Fruit fly (Drosophila melanogaster) whole organism, embryonic: Measurements from ENCODE around the gene Etfb.
A peak's percentile ranks its signal among the peaks of the same experiment; 100 is the strongest.

Experiments used
- Atf-2 ChIP-seq: fragments of 200-800 bp; sonication (Bioruptor generic); optimal IDR thresholded peaks from 2 replicates; lab custom pipeline; 2016; ENCODE audit warnings: missing biosample characterization, missing genetic modification characterization
- Awh ChIP-seq: fragments of 200-800 bp; sonication (Bioruptor generic); IDR thresholded peaks from 2 replicates; pipeline ENCODE4, ENCODE4 v1.3.6; 2022; ENCODE audit warnings: missing biosample characterization, missing genetic modification characterization
- BEAF-32 ChIP-seq: fragments of 200-800 bp; sonication (Bioruptor generic); optimal IDR thresholded peaks from 3 replicates; lab custom pipeline; 2017; ENCODE audit warnings: missing biosample characterization, missing genetic modification characterization, mild to moderate bottlenecking, moderate library complexity, missing genetic modification reagents
- Bgb ChIP-seq: fragments of 200-800 bp; sonication (Bioruptor generic); IDR thresholded peaks from 2 replicates; pipeline ENCODE4 v1.3.6; 2022; ENCODE audit warnings: missing biosample characterization, missing genetic modification characterization; ENCODE audit not compliant: partially characterized antibody
- C15 ChIP-seq: fragments of 200-800 bp; sonication (Bioruptor generic); IDR thresholded peaks from 3 replicates; pipeline ENCODE4 v1.3.6; 2022; ENCODE audit warnings: missing biosample characterization, missing genetic modification characterization
- CG10462 ChIP-seq: fragments of 200-800 bp; sonication (Bioruptor generic); optimal IDR thresholded peaks from 2 replicates; lab custom pipeline; 2016; ENCODE audit warnings: missing biosample characterization, missing genetic modification characterization
- CG11696 ChIP-seq: fragments of 200-800 bp; sonication (Bioruptor generic); IDR thresholded peaks from 2 replicates; pipeline ENCODE4 v1.3.6; 2022; ENCODE audit warnings: missing biosample characterization, missing genetic modification characterization
- CG11723 ChIP-seq: fragments of 200-800 bp; sonication (Bioruptor generic); optimal IDR thresholded peaks from 2 replicates; lab custom pipeline; 2017; ENCODE audit warnings: missing biosample characterization, mild to moderate bottlenecking, missing genetic modification characterization
- CG12391 ChIP-seq: fragments of 200-800 bp; sonication (Bioruptor generic); optimal IDR thresholded peaks from 3 replicates; lab custom pipeline; 2018; ENCODE audit warnings: missing biosample characterization, mild to moderate bottlenecking, missing genetic modification characterization, moderate library complexity
- CG14965 ChIP-seq: fragments of 200-800 bp; sonication (Bioruptor generic); optimal IDR thresholded peaks from 2 replicates; lab custom pipeline; 2016; ENCODE audit warnings: missing biosample characterization, missing genetic modification characterization, borderline replicate concordance
- CG15601 ChIP-seq: fragments of 200-800 bp; sonication (Bioruptor generic); optimal IDR thresholded peaks from 3 replicates; lab custom pipeline; 2019; ENCODE audit warnings: missing biosample characterization, mild to moderate bottlenecking, missing genetic modification characterization, moderate library complexity
- CG17385 ChIP-seq: fragments of 200-800 bp; sonication (Bioruptor generic); optimal IDR thresholded peaks from 3 replicates; lab custom pipeline; 2018; ENCODE audit warnings: missing biosample characterization, mild to moderate bottlenecking, missing genetic modification characterization
- CG17912 ChIP-seq: fragments of 200-800 bp; sonication (Bioruptor generic); optimal IDR thresholded peaks from 2 replicates; lab custom pipeline; 2018; ENCODE audit warnings: missing biosample characterization, mild to moderate bottlenecking, missing genetic modification characterization
- CG31224 ChIP-seq: fragments of 200-800 bp; sonication (Bioruptor generic); IDR thresholded peaks from 2 replicates; pipeline ENCODE4 v1.3.6; 2022; ENCODE audit warnings: missing biosample characterization, missing genetic modification characterization
- CG3163 ChIP-seq: fragments of 200-800 bp; sonication (Bioruptor generic); optimal IDR thresholded peaks from 3 replicates; lab custom pipeline; 2016; ENCODE audit warnings: missing biosample characterization, missing genetic modification characterization
- CG32532 ChIP-seq: fragments of 200-800 bp; sonication (Bioruptor generic); IDR thresholded peaks from 2 replicates; pipeline ENCODE4 v1.3.6; 2022; ENCODE audit warnings: missing biosample characterization, missing genetic modification characterization
- CG4360 ChIP-seq: fragments of 200-800 bp; sonication (Bioruptor generic); IDR thresholded peaks from 2 replicates; pipeline ENCODE4 v1.3.6; 2022; ENCODE audit warnings: missing biosample characterization, missing genetic modification characterization
- CG4404 ChIP-seq: fragments of 200-800 bp; sonication (Bioruptor generic); IDR thresholded peaks from 2 replicates; pipeline ENCODE4 v1.3.6; 2022; ENCODE audit warnings: missing biosample characterization, missing genetic modification characterization
- CG6175 ChIP-seq: fragments of 200-800 bp; sonication (Bioruptor generic); IDR thresholded peaks from 3 replicates; pipeline ENCODE4 v1.3.6; 2022; ENCODE audit warnings: missing biosample characterization, missing genetic modification characterization
- CG6683 ChIP-seq: fragments of 200-800 bp; sonication (Bioruptor generic); optimal IDR thresholded peaks from 2 replicates; lab custom pipeline; 2017; ENCODE audit warnings: missing biosample characterization, mild to moderate bottlenecking, missing genetic modification characterization, missing genetic modification reagents
- CG6765 ChIP-seq: fragments of 200-800 bp; sonication (Bioruptor generic); optimal IDR thresholded peaks from 3 replicates; lab custom pipeline; 2017; ENCODE audit warnings: missing biosample characterization, mild to moderate bottlenecking, missing genetic modification characterization
- CG6791 ChIP-seq: fragments of 200-800 bp; sonication (Bioruptor generic); IDR thresholded peaks from 3 replicates; pipeline ENCODE4 v1.3.6; 2022; ENCODE audit warnings: missing biosample characterization, missing genetic modification characterization; ENCODE audit not compliant: partially characterized antibody
- CG7372 ChIP-seq: fragments of 200-800 bp; sonication (Bioruptor generic); IDR thresholded peaks from 2 replicates; pipeline ENCODE4 v1.3.6; 2022; ENCODE audit warnings: missing biosample characterization, missing genetic modification characterization
- CG7987 ChIP-seq: fragments of 200-800 bp; sonication (Bioruptor generic); optimal IDR thresholded peaks from 2 replicates; lab custom pipeline; 2018; ENCODE audit warnings: missing biosample characterization, mild to moderate bottlenecking, missing genetic modification characterization, moderate library complexity
- CG8924 ChIP-seq: fragments of 200-800 bp; optimal IDR thresholded peaks from 3 replicates; lab custom pipeline; 2019; ENCODE audit warnings: missing biosample characterization, mild to moderate bottlenecking, missing genetic modification characterization, moderate library complexity
- D ChIP-seq, 2 experiments: fragments of 200-800 bp in 1 of 2; fragments of >200 bp in 1 of 2; sonication (Bioruptor generic) in 1 of 2; optimal IDR thresholded peaks; 2 replicates in 1 of 2; 3 replicates in 1 of 2; lab custom pipeline; 2017; ENCODE audit warnings: mild to moderate bottlenecking in 1 of 2, missing biosample characterization in 1 of 2, missing genetic modification characterization in 1 of 2, missing genetic modification reagents in 1 of 2
- Dip2 ChIP-seq: fragments of 200-800 bp; sonication (Bioruptor generic); IDR thresholded peaks from 2 replicates; pipeline ENCODE4 v1.3.6; 2022; ENCODE audit warnings: missing biosample characterization, missing genetic modification characterization
- Doc3 ChIP-seq: fragments of 200-800 bp; sonication (Bioruptor generic); IDR thresholded peaks from 3 replicates; pipeline ENCODE4 v1.3.6; 2022; ENCODE audit warnings: missing biosample characterization, missing genetic modification characterization; ENCODE audit not compliant: partially characterized antibody
- HLHmδ ChIP-seq: fragments of 200-800 bp; sonication (Bioruptor generic); optimal IDR thresholded peaks from 2 replicates; lab custom pipeline; 2018; ENCODE audit warnings: missing biosample characterization, mild to moderate bottlenecking, missing genetic modification characterization, moderate library complexity
- Hey ChIP-seq: fragments of 200-800 bp; sonication (Bioruptor generic); optimal IDR thresholded peaks from 3 replicates; lab custom pipeline; 2018; ENCODE audit warnings: missing biosample characterization, mild to moderate bottlenecking, missing genetic modification characterization
- Kr ChIP-seq: fragments of 200-800 bp; sonication (Bioruptor generic); optimal IDR thresholded peaks from 2 replicates; lab custom pipeline; 2017; ENCODE audit warnings: missing biosample characterization, mild to moderate bottlenecking, missing genetic modification characterization
- Lhr ChIP-seq: fragments of 200-800 bp; sonication (Bioruptor generic); optimal IDR thresholded peaks from 3 replicates; lab custom pipeline; 2017; ENCODE audit warnings: mild to moderate bottlenecking, missing biosample characterization, missing genetic modification reagents, missing genetic modification characterization
- MESR4 ChIP-seq: fragments of 200-800 bp; sonication (Bioruptor generic); optimal IDR thresholded peaks from 2 replicates; lab custom pipeline; 2018; ENCODE audit warnings: missing biosample characterization, mild to moderate bottlenecking, missing genetic modification characterization, moderate library complexity
- Meics ChIP-seq: fragments of 200-800 bp; sonication (Bioruptor generic); optimal IDR thresholded peaks from 2 replicates; lab custom pipeline; 2017; ENCODE audit warnings: missing biosample characterization, mild to moderate bottlenecking, missing genetic modification characterization
- Opbp ChIP-seq: fragments of 200-800 bp; sonication (Bioruptor generic); IDR thresholded peaks from 3 replicates; pipeline ENCODE4 v1.3.6; 2022; ENCODE audit warnings: missing biosample characterization, missing genetic modification characterization; ENCODE audit not compliant: partially characterized antibody
- TFAM ChIP-seq: fragments of 200-800 bp; sonication (Bioruptor generic); optimal IDR thresholded peaks from 2 replicates; lab custom pipeline; 2017; ENCODE audit warnings: missing biosample characterization, missing genetic modification characterization, inconsistent platforms
- Taf1 ChIP-seq: fragments of 200-800 bp; sonication (Bioruptor generic); IDR thresholded peaks from 2 replicates; pipeline ENCODE4 v1.3.6; 2022; ENCODE audit warnings: missing biosample characterization, missing genetic modification characterization
- Xrp1 ChIP-seq: fragments of 200-800 bp; sonication (Bioruptor generic); IDR thresholded peaks from 2 replicates; pipeline ENCODE4 v1.3.6; 2022; ENCODE audit warnings: missing biosample characterization, missing genetic modification characterization
- YL-1 ChIP-seq: fragments of 200-800 bp; sonication (Bioruptor generic); optimal IDR thresholded peaks from 3 replicates; lab custom pipeline; 2017; ENCODE audit warnings: missing biosample characterization, mild to moderate bottlenecking, missing genetic modification characterization
- crc ChIP-seq: fragments of 200-800 bp; sonication (Bioruptor generic); optimal IDR thresholded peaks from 2 replicates; lab custom pipeline; 2016; ENCODE audit warnings: missing biosample characterization, missing genetic modification characterization
- crol ChIP-seq: fragments of 200-800 bp; sonication (Bioruptor generic); IDR thresholded peaks from 2 replicates; pipeline ENCODE4 v1.3.6; 2022; ENCODE audit warnings: missing biosample characterization, missing genetic modification characterization
- dysf ChIP-seq: fragments of 200-800 bp; sonication (Bioruptor generic); IDR thresholded peaks from 3 replicates; pipeline ENCODE4 v1.3.6; 2022; ENCODE audit warnings: missing biosample characterization, missing genetic modification characterization
- ftz-f1 ChIP-seq: fragments of 200-800 bp; sonication (Bioruptor generic); optimal IDR thresholded peaks from 2 replicates; lab custom pipeline; 2016; ENCODE audit warnings: missing biosample characterization, missing genetic modification characterization
- gcm2 ChIP-seq: fragments of 200-800 bp; sonication (Bioruptor generic); optimal IDR thresholded peaks from 2 replicates; lab custom pipeline; 2016; ENCODE audit warnings: missing biosample characterization, missing genetic modification characterization
- grau ChIP-seq: fragments of 200-800 bp; optimal IDR thresholded peaks from 3 replicates; lab custom pipeline; 2019; ENCODE audit warnings: missing biosample characterization, mild to moderate bottlenecking, missing genetic modification characterization, moderate library complexity
- gro ChIP-seq: fragments of 200-800 bp; sonication (Bioruptor generic); optimal IDR thresholded peaks from 2 replicates; lab custom pipeline; 2016; ENCODE audit warnings: missing biosample characterization, missing genetic modification characterization
- h ChIP-seq: fragments of >200 bp; optimal IDR thresholded peaks from 2 replicates; lab custom pipeline; 2017
- jing ChIP-seq: fragments of 200-800 bp; sonication (Bioruptor generic); optimal IDR thresholded peaks from 2 replicates; lab custom pipeline; 2018; ENCODE audit warnings: missing biosample characterization, mild to moderate bottlenecking, missing genetic modification characterization
- knrl ChIP-seq: fragments of 200-800 bp; sonication (Bioruptor generic); IDR thresholded peaks from 3 replicates; pipeline ENCODE4 v1.3.6; 2022; ENCODE audit warnings: missing biosample characterization, missing genetic modification characterization; ENCODE audit not compliant: partially characterized antibody
- prd ChIP-seq, 3 experiments: fragments of >200 bp in 2 of 3; fragments of 200-800 bp in 1 of 3; sonication (Bioruptor generic) in 1 of 3; optimal IDR thresholded peaks in 2 of 3; IDR thresholded peaks in 1 of 3; 2 replicates in 2 of 3; 3 replicates in 1 of 3; pipeline versions ENCODE4 v1.3.6 to Lab custom; 2017 to 2022; ENCODE audit warnings: missing biosample characterization in 1 of 3, missing genetic modification characterization in 1 of 3
- tup ChIP-seq: fragments of 200-800 bp; sonication (Bioruptor generic); optimal IDR thresholded peaks from 2 replicates; lab custom pipeline; 2016; ENCODE audit warnings: missing biosample characterization, mild to moderate bottlenecking, missing genetic modification characterization, moderate library complexity

The Etfb gene

dm6 chr3R:29757226-29757625 is 45.5 kb downstream of the Etfb start (continued):
- no peak for TF ChIP-seq MESR4
- no peak for TF ChIP-seq Kr (GFP tag; lab: Kevin White, UChicago)
- TF ChIP-seq HLHmδ (GFP tag; lab: Kevin White, UChicago): no peak
- no peak for TF ChIP-seq CG11723 (GFP tag; lab: Kevin White, UChicago)
- TF ChIP-seq Opbp (GFP tag; lab: Robert Waterston, UW): no peak
- TF ChIP-seq Taf1: no peak
- TF ChIP-seq CG32532 (GFP tag; lab: Robert Waterston, UW): no peak
- TF ChIP-seq CG11696 (GFP tag; lab: Robert Waterston, UW): no peak
- no peak for TF ChIP-seq gcm2
- peak; percentile 18 for TF ChIP-seq CG17912 (GFP tag; lab: Kevin White, UChicago)
- no peak for TF ChIP-seq CG7372 (GFP tag; lab: Robert Waterston, UW)
- no peak for TF ChIP-seq CG6765 (GFP tag; lab: Kevin White, UChicago)
- TF ChIP-seq CG3163 (GFP tag; lab: Kevin White, UChicago): no peak
- no peak for TF ChIP-seq CG6791
- no peak for TF ChIP-seq CG6175 (GFP tag; lab: Robert Waterston, UW)
- no peak for TF ChIP-seq crol (GFP tag; lab: Robert Waterston, UW)
- TF ChIP-seq h: no peak
- no peak for TF ChIP-seq ftz-f1
- TF ChIP-seq Doc3 (GFP tag; lab: Robert Waterston, UW): no peak
- TF ChIP-seq Meics (GFP tag; lab: Kevin White, UChicago): no peak
- no peak for TF ChIP-seq dysf (GFP tag; lab: Robert Waterston, UW)
- no peak for TF ChIP-seq D (optimal IDR thresholded peaks at IDR 0.05; lab: Kevin White, UChicago)
- TF ChIP-seq D (GFP tag; optimal IDR thresholded peaks at IDR 0.05; lab: Kevin White, UChicago): no peak
- TF ChIP-seq CG4404 (GFP tag; lab: Robert Waterston, UW): no peak
- TF ChIP-seq grau (tag; lab: Kevin White, UChicago): no peak
- TF ChIP-seq Hey (tag; lab: Kevin White, UChicago): no peak
- no peak for TF ChIP-seq CG31224
- TF ChIP-seq Bgb: 0 out of 2 replicates have a peak, but pooled peaks have one; percentile 13
- no peak for TF ChIP-seq CG17385 (GFP tag; lab: Kevin White, UChicago)
- no peak for TF ChIP-seq CG4360 (GFP tag; lab: Robert Waterston, UW)
- no peak for TF ChIP-seq CG8924 (tag; lab: Kevin White, UChicago)
- TF ChIP-seq Awh (GFP tag; lab: Robert Waterston, UW): no peak
- no peak for TF ChIP-seq TFAM (GFP tag; lab: Kevin White, UChicago)
- no peak for TF ChIP-seq CG14965
- no peak for TF ChIP-seq jing (GFP tag; lab: Kevin White, UChicago)
- no peak for TF ChIP-seq crc (GFP tag; lab: Kevin White, UChicago)
- TF ChIP-seq Dip2: no peak
- TF ChIP-seq CG6683 (GFP tag; lab: Kevin White, UChicago): no peak
- no peak for TF ChIP-seq Lhr (GFP tag; lab: Kevin White, UChicago)
- TF ChIP-seq tup: no peak
- TF ChIP-seq Atf-2 (GFP tag; lab: Kevin White, UChicago): peak; percentile 6
- no peak for TF ChIP-seq CG15601 (tag; lab: Kevin White, UChicago)
- TF ChIP-seq CG7987 (GFP tag; lab: Kevin White, UChicago): peak; percentile 30
- no peak for TF ChIP-seq CG12391 (tag; lab: Kevin White, UChicago)
- TF ChIP-seq prd (optimal IDR thresholded peaks at IDR 0.05; lab: Kevin White, UChicago): no peak
- no peak for TF ChIP-seq prd (GFP tag; IDR thresholded peaks at IDR 0.05; lab: Robert Waterston, UW)
- no peak for TF ChIP-seq YL-1
- TF ChIP-seq gro (GFP tag; lab: Kevin White, UChicago): no peak
- no peak for TF ChIP-seq CG10462
- TF ChIP-seq C15 (GFP tag; lab: Robert Waterston, UW): 0 out of 3 replicates have a peak, but pooled peaks have one; percentile 46
- no peak for TF ChIP-seq BEAF-32 (GFP tag; lab: Kevin White, UChicago)
- no peak for TF ChIP-seq knrl (GFP tag; lab: Robert Waterston, UW)
- TF ChIP-seq Xrp1 (GFP tag; lab: Robert Waterston, UW): no peak
